Fruit fly (Drosophila melanogaster) whole organism, prepupa: ENCODE measurements around the gene Acbp6.

Experiments used
- Blimp-1 ChIP-seq: fragments of 200-800 bp; sonication (Bioruptor generic); optimal IDR thresholded peaks from 3 replicates; lab custom pipeline; 2017; ENCODE audit warnings: missing biosample characterization, missing genetic modification characterization, mild to moderate bottlenecking, moderate library complexity, missing genetic modification reagents
- CG10631 ChIP-seq: fragments of 200-800 bp; sonication (Bioruptor generic); optimal IDR thresholded peaks from 2 replicates; lab custom pipeline; 2016; ENCODE audit warnings: missing biosample characterization, missing genetic modification characterization
- CG10669 ChIP-seq: fragments of 200-800 bp; sonication (Bioruptor generic); optimal IDR thresholded peaks from 3 replicates; lab custom pipeline; 2018; ENCODE audit warnings: missing biosample characterization, mild to moderate bottlenecking, missing genetic modification characterization, moderate library complexity
- CG11762 ChIP-seq: fragments of 200-800 bp; sonication (Bioruptor generic); optimal IDR thresholded peaks from 3 replicates; lab custom pipeline; 2016; ENCODE audit warnings: missing biosample characterization, missing genetic modification characterization; ENCODE audit not compliant: insufficient read depth
- CG11902 ChIP-seq: fragments of 200-800 bp; sonication (Bioruptor generic); optimal IDR thresholded peaks from 3 replicates; lab custom pipeline; 2016; ENCODE audit warnings: missing biosample characterization, missing genetic modification characterization
- CG15336 ChIP-seq: fragments of 200-800 bp; sonication (Bioruptor generic); IDR thresholded peaks from 2 replicates; pipeline ENCODE4 v1.3.6; 2022; ENCODE audit warnings: missing biosample characterization, missing genetic modification characterization
- CG1621 ChIP-seq: fragments of 200-800 bp; sonication (Bioruptor generic); optimal IDR thresholded peaks from 3 replicates; lab custom pipeline; 2018; ENCODE audit warnings: missing biosample characterization, mild to moderate bottlenecking, missing genetic modification characterization
- CG3032 ChIP-seq: fragments of 200-800 bp; optimal IDR thresholded peaks from 2 replicates; lab custom pipeline; 2019; ENCODE audit warnings: missing biosample characterization, mild to moderate bottlenecking, missing genetic modification characterization, moderate library complexity
- CG31627 ChIP-seq: fragments of 200-800 bp; sonication (Bioruptor generic); optimal IDR thresholded peaks from 3 replicates; lab custom pipeline; 2016; ENCODE audit warnings: missing biosample characterization, missing genetic modification characterization
- CG34406 ChIP-seq: fragments of 200-800 bp; sonication (Bioruptor generic); optimal IDR thresholded peaks from 3 replicates; lab custom pipeline; 2016; ENCODE audit warnings: missing biosample characterization, missing genetic modification characterization
- CG4318 ChIP-seq: fragments of 200-800 bp; sonication (Bioruptor generic); optimal IDR thresholded peaks from 3 replicates; lab custom pipeline; 2017; ENCODE audit warnings: missing biosample characterization, mild to moderate bottlenecking, missing genetic modification characterization
- CG6163 ChIP-seq: fragments of 200-800 bp; sonication (Bioruptor generic); IDR thresholded peaks from 3 replicates; pipeline ENCODE4 v1.3.6; 2022; ENCODE audit warnings: missing biosample characterization, missing genetic modification characterization
- CG6792 ChIP-seq: fragments of 200-800 bp; sonication (Bioruptor generic); optimal IDR thresholded peaks from 3 replicates; lab custom pipeline; 2016; ENCODE audit warnings: missing biosample characterization, missing genetic modification characterization
- CG6808 ChIP-seq: fragments of 200-800 bp; sonication (Bioruptor generic); optimal IDR thresholded peaks from 3 replicates; lab custom pipeline; 2017; ENCODE audit warnings: missing biosample characterization, missing genetic modification characterization, mild to moderate bottlenecking, moderate library complexity, missing genetic modification reagents
- CG6854 ChIP-seq: fragments of 200-800 bp; sonication (Bioruptor generic); optimal IDR thresholded peaks from 2 replicates; lab custom pipeline; 2017; ENCODE audit warnings: missing biosample characterization, mild to moderate bottlenecking, missing genetic modification characterization
- CG8119 ChIP-seq: fragments of 200-800 bp; sonication (Bioruptor generic); IDR thresholded peaks from 3 replicates; pipeline ENCODE4 v1.3.6; 2022; ENCODE audit warnings: missing biosample characterization, missing genetic modification characterization
- CG8632 ChIP-seq: fragments of 200-800 bp; sonication (Bioruptor generic); optimal IDR thresholded peaks from 3 replicates; lab custom pipeline; 2016; ENCODE audit warnings: missing biosample characterization, missing genetic modification characterization
- CG9139 ChIP-seq: fragments of 200-800 bp; sonication (Bioruptor generic); optimal IDR thresholded peaks from 3 replicates; lab custom pipeline; 2017; ENCODE audit warnings: missing biosample characterization, mild to moderate bottlenecking, missing genetic modification characterization
- Eip75B ChIP-seq: fragments of 200-800 bp; sonication (Bioruptor generic); optimal IDR thresholded peaks from 3 replicates; lab custom pipeline; 2016; ENCODE audit warnings: missing biosample characterization, missing genetic modification characterization
- Eip78C ChIP-seq: fragments of 200-800 bp; sonication (Bioruptor generic); peaks from one replicate; lab custom pipeline; 2016; ENCODE audit warnings: missing biosample characterization, missing genetic modification characterization
- Eip93F ChIP-seq: fragments of 200-800 bp; sonication (Bioruptor generic); optimal IDR thresholded peaks from 2 replicates; lab custom pipeline; 2016; ENCODE audit warnings: missing biosample characterization, mild to moderate bottlenecking, missing genetic modification characterization
- Ets21C ChIP-seq: fragments of 200-800 bp; sonication (Bioruptor generic); optimal IDR thresholded peaks from 3 replicates; lab custom pipeline; 2016; ENCODE audit warnings: missing biosample characterization, missing genetic modification characterization
- Ets96B ChIP-seq: fragments of 200-800 bp; optimal IDR thresholded peaks from 2 replicates; lab custom pipeline; 2019; ENCODE audit warnings: missing biosample characterization, mild to moderate bottlenecking, missing genetic modification characterization, moderate library complexity
- Hr4 ChIP-seq: fragments of 200-800 bp; sonication (Bioruptor generic); optimal IDR thresholded peaks from 3 replicates; lab custom pipeline; 2016; ENCODE audit warnings: missing biosample characterization, missing genetic modification characterization
- Lpt ChIP-seq: fragments of 200-800 bp; sonication (Bioruptor generic); optimal IDR thresholded peaks from 3 replicates; lab custom pipeline; 2016; ENCODE audit warnings: missing biosample characterization, missing genetic modification characterization
- Met ChIP-seq: fragments of 200-800 bp; sonication (Bioruptor generic); optimal IDR thresholded peaks from 3 replicates; lab custom pipeline; 2016; ENCODE audit warnings: missing biosample characterization, missing genetic modification characterization
- Smox ChIP-seq: fragments of 200-800 bp; sonication (Bioruptor generic); optimal IDR thresholded peaks from 3 replicates; lab custom pipeline; 2016; ENCODE audit warnings: missing biosample characterization, missing genetic modification characterization
- Sox102F ChIP-seq: fragments of 200-800 bp; sonication (Bioruptor generic); optimal IDR thresholded peaks from 2 replicates; lab custom pipeline; 2016; ENCODE audit warnings: missing biosample characterization, mild to moderate bottlenecking, missing genetic modification characterization
- Sox14 ChIP-seq: fragments of 200-800 bp; sonication (Bioruptor generic); optimal IDR thresholded peaks from 3 replicates; lab custom pipeline; 2016; ENCODE audit warnings: missing biosample characterization, missing genetic modification characterization
- acj6 ChIP-seq: fragments of 200-800 bp; sonication (Bioruptor generic); optimal IDR thresholded peaks from 3 replicates; lab custom pipeline; 2016; ENCODE audit warnings: missing biosample characterization, missing genetic modification characterization
- dac ChIP-seq: fragments of 200-800 bp; sonication (Bioruptor generic); optimal IDR thresholded peaks from 2 replicates; lab custom pipeline; 2017; ENCODE audit warnings: missing biosample characterization, mild to moderate bottlenecking, missing genetic modification characterization
- dsx ChIP-seq: fragments of 200-800 bp; optimal IDR thresholded peaks from 3 replicates; lab custom pipeline; 2019; ENCODE audit warnings: missing biosample characterization, mild to moderate bottlenecking, missing genetic modification characterization, moderate library complexity; ENCODE audit not compliant: poor library complexity, severe bottlenecking
- eg ChIP-seq: fragments of 200-800 bp; sonication (Bioruptor generic); IDR thresholded peaks from 3 replicates; pipeline ENCODE4 v1.3.6; 2022; ENCODE audit warnings: missing biosample characterization, missing genetic modification characterization
- fd85E ChIP-seq: fragments of 200-800 bp; sonication (Bioruptor generic); optimal IDR thresholded peaks from 3 replicates; lab custom pipeline; 2016; ENCODE audit warnings: missing biosample characterization, missing genetic modification characterization
- fkh ChIP-seq: fragments of 200-800 bp; sonication (Bioruptor generic); optimal IDR thresholded peaks from 3 replicates; lab custom pipeline; 2017; ENCODE audit warnings: missing biosample characterization, mild to moderate bottlenecking, missing genetic modification characterization, moderate library complexity
- lz ChIP-seq: fragments of 200-800 bp; sonication (Bioruptor generic); optimal IDR thresholded peaks from 3 replicates; lab custom pipeline; 2016; ENCODE audit warnings: missing biosample characterization, missing genetic modification characterization
- net ChIP-seq: fragments of 200-800 bp; sonication (Bioruptor generic); optimal IDR thresholded peaks from 3 replicates; lab custom pipeline; 2016; ENCODE audit warnings: missing biosample characterization, missing genetic modification characterization
- pdm3 ChIP-seq: fragments of 200-800 bp; sonication (Bioruptor generic); optimal IDR thresholded peaks from 3 replicates; lab custom pipeline; 2016; ENCODE audit warnings: missing biosample characterization, missing genetic modification characterization
- spab ChIP-seq: fragments of 200-800 bp; sonication (Bioruptor generic); optimal IDR thresholded peaks from 2 replicates; lab custom pipeline; 2017; ENCODE audit warnings: missing biosample characterization, mild to moderate bottlenecking, missing genetic modification characterization, missing genetic modification reagents
- ss ChIP-seq, 2 experiments: fragments of 200-800 bp; sonication (Bioruptor generic); optimal IDR thresholded peaks; 2 replicates in 1 of 2; 3 replicates in 1 of 2; lab custom pipeline; 2017 to 2018; ENCODE audit warnings: mild to moderate bottlenecking in 2 of 2, missing biosample characterization in 2 of 2, missing genetic modification characterization in 2 of 2, moderate library complexity in 1 of 2
- svp ChIP-seq: fragments of 200-800 bp; sonication (Bioruptor generic); peaks from one replicate; lab custom pipeline; 2016; ENCODE audit warnings: missing biosample characterization, missing genetic modification characterization
- topi ChIP-seq: fragments of 200-800 bp; sonication (Bioruptor generic); optimal IDR thresholded peaks from 3 replicates; lab custom pipeline; 2016; ENCODE audit warnings: missing biosample characterization, missing genetic modification characterization

Gene Acbp6

dm6 chr3L:7090764-7091163 is 37.9 kb upstream of the Acbp6 start (continued):
- TF ChIP-seq Sox102F (GFP tag; lab: Kevin White, UChicago), result no peak
- TF ChIP-seq eg (GFP tag; lab: Robert Waterston, UW), result peak; percentile 56; the same call in 1 of the 3 replicates
- TF ChIP-seq dsx (GFP tag; lab: Kevin White, UChicago), result no peak
- peak; percentile 26 for TF ChIP-seq topi (GFP tag; lab: Kevin White, UChicago)
- peak; percentile 31 for TF ChIP-seq CG10631 (GFP tag; lab: Kevin White, UChicago)
- TF ChIP-seq CG6163, result peak; percentile 47; the same call in 2 of the 3 replicates
- peak; percentile 14 for TF ChIP-seq CG11902 (GFP tag; lab: Kevin White, UChicago)
- TF ChIP-seq fd85E (GFP tag; lab: Kevin White, UChicago), result no peak
- peak; percentile 43 for TF ChIP-seq CG3032
- TF ChIP-seq Eip75B, result peak; percentile 50
- TF ChIP-seq Hr4 (GFP tag; lab: Kevin White, UChicago), result peak; percentile 20
- no peak for TF ChIP-seq CG31627
- TF ChIP-seq Lpt, result no peak
- TF ChIP-seq Ets96B (tag; lab: Kevin White, UChicago), result peak; percentile 39
- TF ChIP-seq Smox (GFP tag; lab: Kevin White, UChicago), result no peak
- TF ChIP-seq acj6, result peak; percentile 43
- no peak for TF ChIP-seq CG4318 (GFP tag; lab: Kevin White, UChicago)
- TF ChIP-seq CG8119, result no peak
- peak; percentile 34 for TF ChIP-seq CG6792 (GFP tag; lab: Kevin White, UChicago)
- no peak for TF ChIP-seq fkh (GFP tag; lab: Kevin White, UChicago)
- no peak for TF ChIP-seq Sox14 (GFP tag; lab: Kevin White, UChicago)
- TF ChIP-seq svp (GFP tag; lab: Kevin White, UChicago), result peak; percentile 72
- TF ChIP-seq CG15336 (GFP tag; lab: Robert Waterston, UW), result 0 out of 2 replicates have a peak, but pooled peaks have one; percentile 30
- no peak for TF ChIP-seq Ets21C (GFP tag; lab: Kevin White, UChicago)
- peak; percentile 32 for TF ChIP-seq spab

dm6 chr3L:7091331-7091904 is 37.3 kb upstream of the Acbp6 start:
- TF ChIP-seq fd85E (GFP tag; lab: Kevin White, UChicago), result no peak
- no peak for TF ChIP-seq ss (GFP tag; optimal IDR thresholded peaks at IDR 0.05; lab: Kevin White, UChicago)
- TF ChIP-seq Blimp-1 (GFP tag; lab: Kevin White, UChicago), result peak; percentile 90
- TF ChIP-seq topi (GFP tag; lab: Kevin White, UChicago), result no peak
- no peak for TF ChIP-seq CG6808 (GFP tag; lab: Kevin White, UChicago)
- TF ChIP-seq Lpt, result no peak
- no peak for TF ChIP-seq CG10669
- no peak for TF ChIP-seq Smox (GFP tag; lab: Kevin White, UChicago)
- no peak for TF ChIP-seq CG11902 (GFP tag; lab: Kevin White, UChicago)
- no peak for TF ChIP-seq Ets21C (GFP tag; lab: Kevin White, UChicago)
- no peak for TF ChIP-seq CG1621 (tag; lab: Kevin White, UChicago)
- no peak for TF ChIP-seq acj6
- TF ChIP-seq Eip93F (GFP tag; lab: Kevin White, UChicago), result no peak
- TF ChIP-seq CG6854 (GFP tag; lab: Kevin White, UChicago), result peak; percentile 0
- no peak for TF ChIP-seq lz (GFP tag; lab: Kevin White, UChicago)
- TF ChIP-seq CG11762 (GFP tag; lab: Kevin White, UChicago), result no peak
- no peak for TF ChIP-seq CG3032
- TF ChIP-seq svp (GFP tag; lab: Kevin White, UChicago), result peak; percentile 62
- no peak for TF ChIP-seq Eip78C (GFP tag; lab: Kevin White, UChicago)
- no peak for TF ChIP-seq fkh (GFP tag; lab: Kevin White, UChicago)

- no peak for TF ChIP-seq Eip75B
- no peak for TF ChIP-seq CG11902 (GFP tag; lab: Kevin White, UChicago)
- TF ChIP-seq CG8632, result no peak
- TF ChIP-seq pdm3 (GFP tag; lab: Kevin White, UChicago), result no peak
- TF ChIP-seq eg (GFP tag; lab: Robert Waterston, UW), result no peak
- no peak for TF ChIP-seq Smox (GFP tag; lab: Kevin White, UChicago)
- TF ChIP-seq ss (GFP tag; optimal IDR thresholded peaks at IDR 0.05; lab: Kevin White, UChicago), result no peak
- TF ChIP-seq Met (GFP tag; lab: Kevin White, UChicago), result no peak
- TF ChIP-seq CG6854 (GFP tag; lab: Kevin White, UChicago), result no peak
- TF ChIP-seq CG31627, result no peak
- no peak for TF ChIP-seq dac (GFP tag; lab: Kevin White, UChicago)
- TF ChIP-seq net (GFP tag; lab: Kevin White, UChicago), result no peak
- no peak for TF ChIP-seq CG9139 (GFP tag; lab: Kevin White, UChicago)
- no peak for TF ChIP-seq Eip78C (GFP tag; lab: Kevin White, UChicago)
- no peak for TF ChIP-seq CG34406 (GFP tag; lab: Kevin White, UChicago)
Measured at dm6 chr3L:7092904-7093303, 35.8 kb upstream of the Acbp6 start, which contains the start of gene Cpr65Ec. Cpr65Ec (plus strand) TSS chr3L:7093204.
